Fruit fly (Drosophila melanogaster) whole organism, embryonic: ENCODE results near the gene Tgt.

Experiments
- ATbp ChIP-seq: fragments of 200-800 bp; sonication (Bioruptor generic); optimal IDR thresholded peaks from 2 replicates; lab custom pipeline; 2017; ENCODE audit warnings: missing biosample characterization, mild to moderate bottlenecking, missing genetic modification characterization, missing genetic modification reagents
- BEAF-32 ChIP-seq: fragments of 200-800 bp; sonication (Bioruptor generic); optimal IDR thresholded peaks from 3 replicates; lab custom pipeline; 2017; ENCODE audit warnings: missing biosample characterization, missing genetic modification characterization, mild to moderate bottlenecking, moderate library complexity, missing genetic modification reagents
- CG10209 ChIP-seq: fragments of 200-800 bp; sonication (Bioruptor generic); optimal IDR thresholded peaks from 3 replicates; lab custom pipeline; 2017; ENCODE audit warnings: missing biosample characterization, mild to moderate bottlenecking, missing genetic modification characterization, missing genetic modification reagents
- CG11085 ChIP-seq: fragments of 200-800 bp; sonication (Bioruptor generic); IDR thresholded peaks from 2 replicates; pipeline ENCODE4 v1.3.6; 2022; ENCODE audit warnings: missing biosample characterization, missing genetic modification characterization
- CG11093 ChIP-seq: fragments of 200-800 bp; sonication (Bioruptor generic); IDR thresholded peaks from 3 replicates; pipeline ENCODE4 v1.3.6; 2022; ENCODE audit warnings: missing biosample characterization, missing genetic modification characterization
- CG12104 ChIP-seq: fragments of 200-800 bp; sonication (Bioruptor generic); optimal IDR thresholded peaks from 3 replicates; lab custom pipeline; 2016; ENCODE audit warnings: missing biosample characterization, missing genetic modification characterization
- CG12155 ChIP-seq: fragments of 200-800 bp; sonication (Bioruptor generic); optimal IDR thresholded peaks from 3 replicates; lab custom pipeline; 2016; ENCODE audit warnings: missing biosample characterization, missing genetic modification characterization
- CG13424 ChIP-seq: fragments of 200-800 bp; sonication (Bioruptor generic); optimal IDR thresholded peaks from 2 replicates; lab custom pipeline; 2019; ENCODE audit warnings: missing biosample characterization, mild to moderate bottlenecking, missing genetic modification characterization, moderate library complexity
- CG14014 ChIP-seq: fragments of 200-800 bp; sonication (Bioruptor generic); IDR thresholded peaks from 2 replicates; pipeline ENCODE4 v1.3.6; 2022; ENCODE audit warnings: missing biosample characterization, missing genetic modification characterization
- CG14441 ChIP-seq: fragments of 200-800 bp; sonication (Bioruptor generic); IDR thresholded peaks from 2 replicates; pipeline ENCODE4 v1.3.6; 2022; ENCODE audit warnings: missing biosample characterization, missing genetic modification characterization
- CG1529 ChIP-seq: fragments of 200-800 bp; sonication (Bioruptor generic); optimal IDR thresholded peaks from 3 replicates; lab custom pipeline; 2018; ENCODE audit warnings: missing biosample characterization, missing genetic modification characterization
- CG1647 ChIP-seq: fragments of 200-800 bp; sonication (Bioruptor generic); optimal IDR thresholded peaks from 3 replicates; lab custom pipeline; 2016; ENCODE audit warnings: missing biosample characterization, missing genetic modification characterization
- CG17568 ChIP-seq: fragments of 200-800 bp; sonication (Bioruptor generic); optimal IDR thresholded peaks from 2 replicates; lab custom pipeline; 2018; ENCODE audit warnings: missing biosample characterization, mild to moderate bottlenecking, missing genetic modification characterization, moderate library complexity
- CG17612 ChIP-seq: fragments of 200-800 bp; sonication (Bioruptor generic); IDR thresholded peaks from 2 replicates; pipeline ENCODE4 v1.3.6; 2022; ENCODE audit warnings: missing biosample characterization, missing genetic modification characterization
- CG17912 ChIP-seq: fragments of 200-800 bp; sonication (Bioruptor generic); optimal IDR thresholded peaks from 2 replicates; lab custom pipeline; 2018; ENCODE audit warnings: missing biosample characterization, mild to moderate bottlenecking, missing genetic modification characterization
- CG18011 ChIP-seq: fragments of 200-800 bp; sonication (Bioruptor generic); optimal IDR thresholded peaks from 2 replicates; lab custom pipeline; 2017; ENCODE audit warnings: missing biosample characterization, missing genetic modification characterization, mild to moderate bottlenecking, moderate library complexity, missing genotype
- CG3065 ChIP-seq: fragments of 200-800 bp; sonication (Bioruptor generic); optimal IDR thresholded peaks from 2 replicates; lab custom pipeline; 2016; ENCODE audit warnings: missing biosample characterization, missing genetic modification characterization
- CG32772 ChIP-seq: fragments of 200-800 bp; sonication (Bioruptor generic); IDR thresholded peaks from 2 replicates; pipeline ENCODE4 v1.3.6; 2022; ENCODE audit warnings: missing biosample characterization, missing genetic modification characterization
- CG33213 ChIP-seq: fragments of 200-800 bp; sonication (Bioruptor generic); optimal IDR thresholded peaks from 3 replicates; lab custom pipeline; 2016; ENCODE audit warnings: missing biosample characterization, missing genetic modification characterization
- CG3726 ChIP-seq: fragments of 200-800 bp; sonication (Bioruptor generic); IDR thresholded peaks from 3 replicates; pipeline ENCODE4, ENCODE4 v1.3.6; 2022; ENCODE audit warnings: missing biosample characterization, missing genetic modification characterization
- CG3838 ChIP-seq: fragments of 200-800 bp; sonication (Bioruptor generic); optimal IDR thresholded peaks from 3 replicates; lab custom pipeline; 2016; ENCODE audit warnings: missing biosample characterization, missing genetic modification characterization
- CG7357 ChIP-seq: fragments of 200-800 bp; sonication (Bioruptor generic); IDR thresholded peaks from 3 replicates; pipeline ENCODE4 v1.3.6; 2022; ENCODE audit warnings: missing biosample characterization, missing genetic modification characterization
- CG7372 ChIP-seq: fragments of 200-800 bp; sonication (Bioruptor generic); IDR thresholded peaks from 2 replicates; pipeline ENCODE4 v1.3.6; 2022; ENCODE audit warnings: missing biosample characterization, missing genetic modification characterization
- CG7786 ChIP-seq: fragments of 200-800 bp; sonication (Bioruptor generic); optimal IDR thresholded peaks from 2 replicates; lab custom pipeline; 2016; ENCODE audit warnings: missing biosample characterization, missing genetic modification characterization
- CG8944 ChIP-seq: fragments of 200-800 bp; sonication (Bioruptor generic); optimal IDR thresholded peaks from 3 replicates; lab custom pipeline; 2016; ENCODE audit warnings: missing biosample characterization, missing genetic modification characterization
- CG9876 ChIP-seq: fragments of 200-800 bp; sonication (Bioruptor generic); optimal IDR thresholded peaks from 2 replicates; lab custom pipeline; 2016; ENCODE audit warnings: missing biosample characterization, missing genetic modification characterization
- Dad ChIP-seq: fragments of 200-800 bp; sonication (Bioruptor generic); optimal IDR thresholded peaks from 3 replicates; lab custom pipeline; 2016; ENCODE audit warnings: missing biosample characterization, missing genetic modification characterization
- Doc2 ChIP-seq: fragments of 200-800 bp; sonication (Bioruptor generic); IDR thresholded peaks from 2 replicates; pipeline ENCODE4 v1.3.6; 2022; ENCODE audit warnings: missing biosample characterization, missing genetic modification characterization
- Elba2 ChIP-seq: fragments of 200-800 bp; sonication (Bioruptor generic); optimal IDR thresholded peaks from 3 replicates; lab custom pipeline; 2016; ENCODE audit warnings: missing biosample characterization, missing genetic modification characterization
- Ets65A ChIP-seq: fragments of 200-800 bp; sonication (Bioruptor generic); peaks from one replicate; lab custom pipeline; 2016; ENCODE audit warnings: missing biosample characterization, missing genetic modification characterization
- HLH3B ChIP-seq: fragments of 200-800 bp; sonication (Bioruptor generic); IDR thresholded peaks from 2 replicates; pipeline ENCODE4 v1.3.6; 2022; ENCODE audit warnings: missing biosample characterization, missing genetic modification characterization
- HLH4C ChIP-seq: fragments of 200-800 bp; sonication (Bioruptor generic); IDR thresholded peaks from 3 replicates; pipeline ENCODE4 v1.3.6; 2022; ENCODE audit warnings: missing biosample characterization, missing genetic modification characterization; ENCODE audit not compliant: partially characterized antibody
- HmgZ ChIP-seq: fragments of 200-800 bp; sonication (Bioruptor generic); optimal IDR thresholded peaks from 2 replicates; lab custom pipeline; 2018; ENCODE audit warnings: missing biosample characterization, mild to moderate bottlenecking, missing genetic modification characterization
- Sin3A ChIP-seq: fragments of >200 bp; optimal IDR thresholded peaks from 2 replicates; lab custom pipeline; 2018
- Stat92E ChIP-seq, 3 experiments: fragments of >200 bp in 2 of 3; fragments of 200-800 bp in 1 of 3; sonication (Bioruptor generic) in 1 of 3; optimal IDR thresholded peaks; 2 replicates each; lab custom pipeline; 2017 to 2019; ENCODE audit warnings: missing biosample characterization in 3 of 3, missing genetic modification characterization in 3 of 3, mild to moderate bottlenecking in 1 of 3, moderate library complexity in 1 of 3
- Taf1 ChIP-seq: fragments of 200-800 bp; sonication (Bioruptor generic); IDR thresholded peaks from 2 replicates; pipeline ENCODE4 v1.3.6; 2022; ENCODE audit warnings: missing biosample characterization, missing genetic modification characterization
- chm ChIP-seq: fragments of 200-800 bp; sonication (Bioruptor generic); IDR thresholded peaks from 2 replicates; pipeline ENCODE4 v1.3.6; 2022; ENCODE audit warnings: missing biosample characterization, missing genetic modification characterization
- dati ChIP-seq: fragments of 200-800 bp; sonication (Bioruptor generic); IDR thresholded peaks from 2 replicates; pipeline ENCODE4 v1.3.6; 2022; ENCODE audit warnings: missing biosample characterization, missing genetic modification characterization
- fd3F ChIP-seq: fragments of 200-800 bp; sonication (Bioruptor generic); optimal IDR thresholded peaks from 2 replicates; lab custom pipeline; 2018; ENCODE audit warnings: missing biosample characterization, mild to moderate bottlenecking, missing genetic modification characterization, moderate library complexity
- fd96Cb ChIP-seq: fragments of 200-800 bp; sonication (Bioruptor generic); optimal IDR thresholded peaks from 2 replicates; lab custom pipeline; 2018; ENCODE audit warnings: missing biosample characterization, mild to moderate bottlenecking, missing genetic modification characterization, moderate library complexity
- gem ChIP-seq: fragments of 200-800 bp; sonication (Bioruptor generic); optimal IDR thresholded peaks from 2 replicates; lab custom pipeline; 2019; ENCODE audit warnings: missing biosample characterization, mild to moderate bottlenecking, missing genetic modification characterization, moderate library complexity
- hth ChIP-seq: fragments of >200 bp; optimal IDR thresholded peaks from 2 replicates; lab custom pipeline; 2017; ENCODE audit warnings: inconsistent platforms
- insv ChIP-seq, 2 experiments: fragments of 200-800 bp; sonication (Bioruptor generic); optimal IDR thresholded peaks; 3 replicates each; lab custom pipeline; 2016 to 2018; ENCODE audit warnings: missing biosample characterization in 2 of 2, missing genetic modification characterization in 2 of 2
- jing ChIP-seq: fragments of 200-800 bp; sonication (Bioruptor generic); optimal IDR thresholded peaks from 2 replicates; lab custom pipeline; 2018; ENCODE audit warnings: missing biosample characterization, mild to moderate bottlenecking, missing genetic modification characterization
- nom ChIP-seq: fragments of 200-800 bp; sonication (Bioruptor generic); optimal IDR thresholded peaks from 2 replicates; lab custom pipeline; 2017; ENCODE audit warnings: missing biosample characterization, missing genetic modification characterization, mild to moderate bottlenecking, moderate library complexity, missing genetic modification reagents
- oc ChIP-seq: fragments of 200-800 bp; sonication (Bioruptor generic); optimal IDR thresholded peaks from 2 replicates; lab custom pipeline; 2018; ENCODE audit warnings: missing biosample characterization, mild to moderate bottlenecking, missing genetic modification characterization, moderate library complexity
- otp ChIP-seq: fragments of 200-800 bp; sonication (Bioruptor generic); IDR thresholded peaks from 3 replicates; pipeline ENCODE4, ENCODE4 v1.3.6; 2022; ENCODE audit warnings: missing biosample characterization, missing genetic modification characterization
- ro ChIP-seq: fragments of 200-800 bp; sonication (Bioruptor generic); IDR thresholded peaks from 2 replicates; pipeline ENCODE4 v1.3.6; 2022; ENCODE audit warnings: missing biosample characterization, missing genetic modification characterization
- salm ChIP-seq: fragments of 200-800 bp; sonication (Bioruptor generic); optimal IDR thresholded peaks from 2 replicates; lab custom pipeline; 2018; ENCODE audit warnings: missing biosample characterization, mild to moderate bottlenecking, missing genetic modification characterization
- slp2 ChIP-seq: fragments of 200-800 bp; sonication (Bioruptor generic); optimal IDR thresholded peaks from 2 replicates; lab custom pipeline; 2016; ENCODE audit warnings: missing biosample characterization, missing genetic modification characterization
- stwl ChIP-seq: fragments of 200-800 bp; sonication (Bioruptor generic); optimal IDR thresholded peaks from 3 replicates; lab custom pipeline; 2018; ENCODE audit warnings: missing biosample characterization, mild to moderate bottlenecking, missing genetic modification characterization, moderate library complexity
- zf30C ChIP-seq: fragments of 200-800 bp; sonication (Bioruptor generic); optimal IDR thresholded peaks from 3 replicates; lab custom pipeline; 2018; ENCODE audit warnings: missing biosample characterization, mild to moderate bottlenecking, missing genetic modification characterization

Tgt gene

dm6 chr2L:1150554-1150953 lies 33.3 kb upstream of the Tgt start, which contains the start of the genes Tfb4 and Vps29 (continued):
- peak; percentile 12; the same call in 1 of the 2 replicates for TF ChIP-seq CG32772 (GFP tag; lab: Robert Waterston, UW)
- no peak for TF ChIP-seq CG12104 (GFP tag; lab: Kevin White, UChicago)
- peak; percentile 50 for TF ChIP-seq CG12155 (GFP tag; lab: Kevin White, UChicago)
- TF ChIP-seq Elba2 = no peak
- no peak for TF ChIP-seq nom
- TF ChIP-seq fd3F = no peak
- TF ChIP-seq CG17912 = no peak
- no peak for TF ChIP-seq Sin3A (lab: Kevin White, UChicago)
- TF ChIP-seq CG3838 (GFP tag; lab: Kevin White, UChicago) = no peak
- TF ChIP-seq HmgZ (tag; lab: Kevin White, UChicago) = peak; percentile 56
- no peak for TF ChIP-seq CG3726 (GFP tag; lab: Robert Waterston, UW)
- TF ChIP-seq Doc2 (GFP tag; lab: Robert Waterston, UW) = no peak
- TF ChIP-seq CG13424 (tag; lab: Kevin White, UChicago) = peak; percentile 36
- TF ChIP-seq slp2 = no peak
- TF ChIP-seq CG3065 (GFP tag; lab: Kevin White, UChicago) = peak; percentile 18
- no peak for TF ChIP-seq otp (GFP tag; lab: Robert Waterston, UW)
- peak; percentile 98 for TF ChIP-seq HLH4C (GFP tag; lab: Robert Waterston, UW)
- TF ChIP-seq CG17568 (GFP tag; lab: Kevin White, UChicago) = peak; percentile 99
- TF ChIP-seq CG10209 (GFP tag; lab: Kevin White, UChicago) = no peak
- TF ChIP-seq ATbp = no peak
- no peak for TF ChIP-seq HLH3B (GFP tag; lab: Robert Waterston, UW)
- TF ChIP-seq zf30C (GFP tag; lab: Kevin White, UChicago) = no peak
- no peak for TF ChIP-seq CG17612 (GFP tag; lab: Robert Waterston, UW)
- peak; percentile 37 for TF ChIP-seq CG18011 (GFP tag; lab: Kevin White, UChicago)
- TF ChIP-seq CG33213 (GFP tag; lab: Kevin White, UChicago) = peak; percentile 43
- TF ChIP-seq dati (GFP tag; lab: Robert Waterston, UW) = no peak
- no peak for TF ChIP-seq Stat92E (GFP tag; optimal IDR thresholded peaks at IDR 0.05; lab: Kevin White, UChicago)
- TF ChIP-seq CG9876 (GFP tag; lab: Kevin White, UChicago) = no peak
- TF ChIP-seq CG14441 (GFP tag; lab: Robert Waterston, UW) = no peak; the same call in 1 of the 2 replicates
- no peak for TF ChIP-seq insv (GFP tag; optimal IDR thresholded peaks at IDR 0.05; lab: Kevin White, UChicago)
- TF ChIP-seq hth = no peak
- no peak for TF ChIP-seq salm
- TF ChIP-seq CG7786 (GFP tag; lab: Kevin White, UChicago) = peak; percentile 56
- no peak for TF ChIP-seq oc (tag; lab: Kevin White, UChicago)
- TF ChIP-seq CG1647 = no peak
- TF ChIP-seq stwl = peak; percentile 91
- peak; percentile 94 for TF ChIP-seq Ets65A (GFP tag; lab: Kevin White, UChicago)
- no peak; the same call in 1 of the 2 replicates for TF ChIP-seq CG7372 (GFP tag; lab: Robert Waterston, UW)
- TF ChIP-seq ro = no peak
- TF ChIP-seq CG8944 (GFP tag; lab: Kevin White, UChicago) = no peak
- peak; percentile 66 for TF ChIP-seq BEAF-32 (GFP tag; lab: Kevin White, UChicago)
- TF ChIP-seq CG11093 (GFP tag; lab: Robert Waterston, UW) = no peak
- TF ChIP-seq CG14014 (GFP tag; lab: Robert Waterston, UW) = peak; percentile 23; the same call in 1 of the 2 replicates
- TF ChIP-seq Dad = no peak
- peak; percentile 30; the same call in 1 of the 2 replicates for TF ChIP-seq chm
- no peak for TF ChIP-seq gem (tag; lab: Kevin White, UChicago)
- TF ChIP-seq Taf1 (GFP tag; lab: Robert Waterston, UW) = no peak
- no peak for TF ChIP-seq jing
- peak; percentile 46; the same call in 1 of the 2 replicates for TF ChIP-seq CG11085
- TF ChIP-seq fd96Cb = no peak
- no peak for TF ChIP-seq CG1529 (GFP tag; lab: Kevin White, UChicago)
- no peak for TF ChIP-seq CG7357
